Fruit fly (Drosophila melanogaster) whole organism, wandering third instar larva: ENCODE data around the gene CG43085.

Experiments used
- Abd-B ChIP-seq: fragments of >200 bp; optimal IDR thresholded peaks from 2 replicates; lab custom pipeline; 2017; ENCODE audit warnings: missing biosample characterization, missing genetic modification characterization
- CG32264 ChIP-seq: fragments of 200-800 bp; sonication (Bioruptor generic); optimal IDR thresholded peaks from 2 replicates; lab custom pipeline; 2016; ENCODE audit warnings: missing biosample characterization, missing genetic modification characterization
- CG9705 ChIP-seq: fragments of 200-800 bp; sonication (Bioruptor generic); optimal IDR thresholded peaks from 2 replicates; lab custom pipeline; 2018; ENCODE audit warnings: missing biosample characterization, mild to moderate bottlenecking, missing genetic modification characterization
- CrebA ChIP-seq: fragments of 200-800 bp; sonication (Bioruptor generic); optimal IDR thresholded peaks from 2 replicates; lab custom pipeline; 2016; ENCODE audit warnings: missing biosample characterization, mild to moderate bottlenecking, missing genetic modification characterization, borderline replicate concordance
- Dfd ChIP-seq: fragments of >200 bp; optimal IDR thresholded peaks from 2 replicates; lab custom pipeline; 2017; ENCODE audit warnings: missing biosample characterization, missing genetic modification characterization
- Dif ChIP-seq: fragments of 200-275, 200-300 bp; sonication (Bioruptor generic); optimal IDR thresholded peaks from 2 replicates; lab custom pipeline; 2018; ENCODE audit warnings: missing biosample characterization, missing genetic modification characterization; ENCODE audit not compliant: partially characterized antibody
- GATAd ChIP-seq: sonication (Bioruptor generic); optimal IDR thresholded peaks from 2 replicates; lab custom pipeline; 2016; ENCODE audit warnings: missing biosample characterization, missing genetic modification characterization
- HLH106 ChIP-seq: fragments of 200-800 bp; optimal IDR thresholded peaks from 3 replicates; lab custom pipeline; 2019; ENCODE audit warnings: missing biosample characterization, mild to moderate bottlenecking, missing genetic modification characterization, moderate library complexity
- Hnf4 ChIP-seq: fragments of 200-800 bp; sonication (Bioruptor generic); optimal IDR thresholded peaks from 2 replicates; lab custom pipeline; 2016; ENCODE audit warnings: missing biosample characterization, mild to moderate bottlenecking, missing genetic modification characterization
- Hr78 ChIP-seq: fragments of >200 bp; optimal IDR thresholded peaks from 2 replicates; lab custom pipeline; 2017; ENCODE audit warnings: missing biosample characterization, missing genetic modification characterization
- Hr83 ChIP-seq: fragments of 200-300 bp; sonication (Bioruptor generic); optimal IDR thresholded peaks from 2 replicates; lab custom pipeline; 2016; ENCODE audit warnings: missing biosample characterization, mild to moderate bottlenecking, missing genetic modification characterization, moderate library complexity; ENCODE audit not compliant: poor library complexity, severe bottlenecking
- Jra ChIP-seq: sonication (Bioruptor generic); optimal IDR thresholded peaks from 2 replicates; lab custom pipeline; 2016; ENCODE audit warnings: missing biosample characterization, missing genetic modification characterization
- Mio ChIP-seq: sonication (Bioruptor generic); optimal IDR thresholded peaks from 2 replicates; lab custom pipeline; 2016; ENCODE audit warnings: missing biosample characterization, missing genetic modification characterization
- Myc ChIP-seq: fragments of >200 bp; optimal IDR thresholded peaks from 2 replicates; lab custom pipeline; 2017
- N ChIP-seq: fragments of >200 bp; optimal IDR thresholded peaks from 2 replicates; lab custom pipeline; 2018; ENCODE audit warnings: missing biosample characterization, missing external identifiers, missing genetic modification characterization
- OdsH ChIP-seq: fragments of 200-800 bp; sonication (Bioruptor generic); optimal IDR thresholded peaks from 2 replicates; lab custom pipeline; 2016; ENCODE audit warnings: missing biosample characterization, mild to moderate bottlenecking, missing genetic modification characterization
- Rel ChIP-seq, 2 experiments: fragments of 200-800 bp; sonication (Bioruptor generic) in 1 of 2; optimal IDR thresholded peaks; 2 replicates in 1 of 2; 3 replicates in 1 of 2; lab custom pipeline; 2016 to 2019; ENCODE audit warnings: mild to moderate bottlenecking in 2 of 2, missing biosample characterization in 2 of 2, missing genetic modification characterization in 2 of 2, moderate library complexity in 1 of 2
- Sp1 ChIP-seq: fragments of 200-800 bp; sonication (Bioruptor generic); optimal IDR thresholded peaks from 3 replicates; lab custom pipeline; 2019; ENCODE audit warnings: missing biosample characterization, mild to moderate bottlenecking, missing genetic modification characterization, moderate library complexity
- Vsx2 ChIP-seq: fragments of 200-300, 225-300 bp; sonication (Bioruptor generic); optimal IDR thresholded peaks from 2 replicates; lab custom pipeline; 2018; ENCODE audit warnings: missing biosample characterization, missing genetic modification characterization; ENCODE audit not compliant: partially characterized antibody
- br ChIP-seq: fragments of 200-800 bp; sonication (Bioruptor generic); optimal IDR thresholded peaks from 2 replicates; lab custom pipeline; 2016; ENCODE audit warnings: missing biosample characterization, missing genetic modification characterization
- brk ChIP-seq: fragments of 200-800 bp; sonication (Bioruptor generic); optimal IDR thresholded peaks from 2 replicates; lab custom pipeline; 2016; ENCODE audit warnings: missing biosample characterization, mild to moderate bottlenecking, missing genetic modification characterization
- dl ChIP-seq, 2 experiments: fragments of 175-275, 200-275 bp in 1 of 2; fragments of 200-275 bp in 1 of 2; sonication (Bioruptor generic); optimal IDR thresholded peaks; lab custom pipeline; 2018; ENCODE audit warnings: mild to moderate bottlenecking in 2 of 2, missing biosample characterization in 2 of 2, missing genetic modification characterization in 2 of 2, moderate library complexity in 2 of 2; ENCODE audit not compliant: partially characterized antibody in 2 of 2, insufficient read depth in 1 of 2
- dmrt93B ChIP-seq: fragments of 200-800 bp; sonication (Bioruptor generic); optimal IDR thresholded peaks from 2 replicates; lab custom pipeline; 2018; ENCODE audit warnings: missing biosample characterization, mild to moderate bottlenecking, missing genetic modification characterization
- dsf ChIP-seq: sonication (Bioruptor generic); optimal IDR thresholded peaks from 2 replicates; lab custom pipeline; 2016; ENCODE audit warnings: missing biosample characterization, missing genetic modification characterization, borderline replicate concordance
- ey ChIP-seq: fragments of 200-800 bp; sonication (Bioruptor generic); optimal IDR thresholded peaks from 2 replicates; lab custom pipeline; 2016; ENCODE audit warnings: missing biosample characterization, missing genetic modification characterization
- foxo ChIP-seq, 2 experiments: fragments of 200-800 bp; sonication (Bioruptor generic); optimal IDR thresholded peaks; 2 replicates in 1 of 2; 3 replicates in 1 of 2; lab custom pipeline; 2016 to 2017; ENCODE audit warnings: missing biosample characterization in 2 of 2, missing genetic modification characterization in 2 of 2
- fru ChIP-seq: fragments of 200-800 bp; sonication (Bioruptor generic); optimal IDR thresholded peaks from 3 replicates; lab custom pipeline; 2016; ENCODE audit warnings: missing biosample characterization, mild to moderate bottlenecking, missing genetic modification characterization
- h ChIP-seq: fragments of 200-800 bp; sonication (Bioruptor generic); optimal IDR thresholded peaks from 3 replicates; lab custom pipeline; 2016; ENCODE audit warnings: missing biosample characterization, mild to moderate bottlenecking, missing genetic modification characterization
- jim ChIP-seq: fragments of 175-275, 200-325 bp; sonication (Bioruptor generic); optimal IDR thresholded peaks from 2 replicates; lab custom pipeline; 2016; ENCODE audit warnings: missing biosample characterization, mild to moderate bottlenecking, missing genetic modification characterization
- lola ChIP-seq: fragments of >200 bp; optimal IDR thresholded peaks from 2 replicates; lab custom pipeline; 2017; ENCODE audit warnings: missing biosample characterization, missing genetic modification characterization
- pan ChIP-seq: fragments of >200 bp; optimal IDR thresholded peaks from 2 replicates; lab custom pipeline; 2017
- psq ChIP-seq: fragments of 200-800 bp; sonication (Bioruptor generic); optimal IDR thresholded peaks from 3 replicates; lab custom pipeline; 2017; ENCODE audit warnings: missing biosample characterization, mild to moderate bottlenecking, missing genetic modification characterization, moderate library complexity
- rgr ChIP-seq: fragments of 200-800 bp; sonication (Bioruptor generic); optimal IDR thresholded peaks from 3 replicates; lab custom pipeline; 2016; ENCODE audit warnings: missing biosample characterization, mild to moderate bottlenecking, missing genetic modification characterization
- sage ChIP-seq: fragments of 200-800 bp; sonication (Bioruptor generic); optimal IDR thresholded peaks from 2 replicates; lab custom pipeline; 2016; ENCODE audit warnings: missing biosample characterization, mild to moderate bottlenecking, missing genetic modification characterization
- sv ChIP-seq: fragments of 200-800 bp; sonication (Bioruptor generic); optimal IDR thresholded peaks from 3 replicates; lab custom pipeline; 2016; ENCODE audit warnings: missing biosample characterization, missing genetic modification characterization
- tai ChIP-seq: sonication (Bioruptor generic); optimal IDR thresholded peaks from 2 replicates; lab custom pipeline; 2016; ENCODE audit warnings: missing biosample characterization, missing genetic modification characterization
- usp ChIP-seq: fragments of >200 bp; optimal IDR thresholded peaks from 2 replicates; lab custom pipeline; 2017; ENCODE audit warnings: missing biosample characterization, missing genetic modification characterization
- woc ChIP-seq: sonication (Bioruptor generic); optimal IDR thresholded peaks from 2 replicates; lab custom pipeline; 2016; ENCODE audit warnings: missing biosample characterization, mild to moderate bottlenecking, missing genetic modification characterization

Gene CG43085

dm6 chr3L:17659268-17659589, 12.7 kb upstream of the CG43085 start:
- TF ChIP-seq Hr83 (GFP tag; lab: Kevin White, UChicago) = peak; percentile 89
- TF ChIP-seq h (GFP tag; lab: Kevin White, UChicago) = peak; percentile 51
- TF ChIP-seq CG9705 (GFP tag; lab: Kevin White, UChicago) = no peak
- TF ChIP-seq sage (GFP tag; lab: Kevin White, UChicago) = no peak
- peak in 1 of 2 experiments; percentile 2 for TF ChIP-seq foxo (GFP tag; optimal IDR thresholded peaks at IDR 0.05; lab: Kevin White, UChicago)
- no peak for TF ChIP-seq fru
- peak; percentile 19 for TF ChIP-seq tai (GFP tag; lab: Kevin White, UChicago)
- TF ChIP-seq OdsH (GFP tag; lab: Kevin White, UChicago) = peak; percentile 16
- TF ChIP-seq Hnf4 = peak; percentile 38
- no peak for TF ChIP-seq brk (GFP tag; lab: Kevin White, UChicago)
- TF ChIP-seq rgr (GFP tag; lab: Kevin White, UChicago) = peak; percentile 52
- TF ChIP-seq, all 38 proteins: peak for 7

- peak; percentile 74 for TF ChIP-seq Hnf4
- TF ChIP-seq Sp1 (GFP tag; lab: Kevin White, UChicago) = peak; percentile 24
- peak; percentile 56 for TF ChIP-seq CG32264
- TF ChIP-seq Dfd (GFP tag; lab: Kevin White, UChicago) = no peak
- TF ChIP-seq sv (GFP tag; lab: Kevin White, UChicago) = peak; percentile 88
- peak; percentile 39 for TF ChIP-seq Vsx2 (GFP tag; lab: Kevin White, UChicago)
- no peak for TF ChIP-seq Jra (GFP tag; lab: Kevin White, UChicago)
- no peak for TF ChIP-seq sage (GFP tag; lab: Kevin White, UChicago)
- TF ChIP-seq jim (GFP tag; lab: Kevin White, UChicago) = no peak
- no peak for TF ChIP-seq GATAd (GFP tag; lab: Kevin White, UChicago)
- TF ChIP-seq Hr78 = no peak
- no peak for TF ChIP-seq Hr83 (GFP tag; lab: Kevin White, UChicago)
- TF ChIP-seq N (GFP tag; lab: Kevin White, UChicago) = no peak
- peak; percentile 71 to 86 for TF ChIP-seq foxo (GFP tag; optimal IDR thresholded peaks at IDR 0.05; lab: Kevin White, UChicago)
- TF ChIP-seq psq = peak; percentile 42
- peak; percentile 81 for TF ChIP-seq h (GFP tag; lab: Kevin White, UChicago)
- peak; percentile 88 for TF ChIP-seq ey
- TF ChIP-seq brk (GFP tag; lab: Kevin White, UChicago) = no peak
- TF ChIP-seq usp = no peak
- peak; percentile 73 for TF ChIP-seq fru
- TF ChIP-seq woc (GFP tag; lab: Kevin White, UChicago) = peak; percentile 8
- TF ChIP-seq br (GFP tag; lab: Kevin White, UChicago) = peak; percentile 77
- peak; percentile 26 for TF ChIP-seq dmrt93B
- TF ChIP-seq lola (GFP tag; lab: Kevin White, UChicago) = no peak
- no peak for TF ChIP-seq CG9705 (GFP tag; lab: Kevin White, UChicago)
- no peak for TF ChIP-seq CrebA (GFP tag; lab: Kevin White, UChicago)
- no peak for TF ChIP-seq dsf (GFP tag; lab: Kevin White, UChicago)
- TF ChIP-seq Abd-B (GFP tag; lab: Kevin White, UChicago) = no peak
- no peak for TF ChIP-seq Rel (GFP tag; optimal IDR thresholded peaks at IDR 0.05; lab: Kevin White, UChicago)
- TF ChIP-seq Rel (tag; optimal IDR thresholded peaks at IDR 0.05; lab: Kevin White, UChicago) = peak; percentile 44
- peak; percentile 66 for TF ChIP-seq tai (GFP tag; lab: Kevin White, UChicago)
- TF ChIP-seq Mio (GFP tag; lab: Kevin White, UChicago) = peak; percentile 34
- TF ChIP-seq Dif (GFP tag; lab: Kevin White, UChicago) = no peak
- TF ChIP-seq OdsH (GFP tag; lab: Kevin White, UChicago) = peak; percentile 79
- peak; percentile 83 for TF ChIP-seq rgr (GFP tag; lab: Kevin White, UChicago)
- TF ChIP-seq pan (lab: Kevin White, UChicago) = no peak
- TF ChIP-seq Myc (lab: Kevin White, UChicago) = no peak
- TF ChIP-seq HLH106 (tag; lab: Kevin White, UChicago) = peak; percentile 58
- no peak for TF ChIP-seq dl (GFP tag; optimal IDR thresholded peaks at IDR 0.05; lab: Kevin White, UChicago; ENCODE audit: insufficient read depth in 1 of 2, partially characterized antibody in 2 of 2)
These were observed 12.1 kb upstream of the CG43085 start for dm6 chr3L:17658423-17659267.
